Fruit fly (Drosophila melanogaster) whole organism, embryonic: ENCODE data around the gene Vps8.

Source experiments
- Antp ChIP-seq: fragments of 200-800 bp; sonication (Bioruptor generic); optimal IDR thresholded peaks from 3 replicates; lab custom pipeline; 2016; ENCODE audit warnings: missing biosample characterization, missing genetic modification characterization
- Asciz ChIP-seq: fragments of 200-800 bp; sonication (Bioruptor generic); optimal IDR thresholded peaks from 2 replicates; lab custom pipeline; 2017; ENCODE audit warnings: missing biosample characterization, mild to moderate bottlenecking, missing genetic modification characterization, missing genetic modification reagents
- BEAF-32 ChIP-seq: fragments of 200-800 bp; sonication (Bioruptor generic); optimal IDR thresholded peaks from 3 replicates; lab custom pipeline; 2017; ENCODE audit warnings: missing biosample characterization, missing genetic modification characterization, mild to moderate bottlenecking, moderate library complexity, missing genetic modification reagents
- Blimp-1 ChIP-seq: fragments of 200-800 bp; sonication (Bioruptor generic); optimal IDR thresholded peaks from 3 replicates; lab custom pipeline; 2018; ENCODE audit warnings: missing biosample characterization, missing genetic modification characterization, mild to moderate bottlenecking, moderate library complexity, missing genetic modification reagents
- CG1024 ChIP-seq: fragments of 200-800 bp; sonication (Bioruptor generic); IDR thresholded peaks from 2 replicates; pipeline ENCODE4 v1.3.6; 2022; ENCODE audit warnings: missing biosample characterization, missing genetic modification characterization
- CG10543 ChIP-seq: fragments of 200-800 bp; sonication (Bioruptor generic); optimal IDR thresholded peaks from 3 replicates; lab custom pipeline; 2017; ENCODE audit warnings: missing biosample characterization, mild to moderate bottlenecking, missing genetic modification characterization, moderate library complexity
- CG10565 ChIP-seq: fragments of 200-800 bp; sonication (Bioruptor generic); optimal IDR thresholded peaks from 3 replicates; lab custom pipeline; 2016; ENCODE audit warnings: missing biosample characterization, mild to moderate bottlenecking, missing genetic modification characterization
- CG12071 ChIP-seq: fragments of 200-800 bp; sonication (Bioruptor generic); optimal IDR thresholded peaks from 3 replicates; lab custom pipeline; 2018; ENCODE audit warnings: missing biosample characterization, mild to moderate bottlenecking, missing genetic modification characterization
- CG1233 ChIP-seq: fragments of 200-800 bp; sonication (Bioruptor generic); optimal IDR thresholded peaks from 4 replicates; lab custom pipeline; 2018; ENCODE audit warnings: missing biosample characterization, mild to moderate bottlenecking, missing genetic modification characterization
- CG13775 ChIP-seq: fragments of 200-800 bp; sonication (Bioruptor generic); optimal IDR thresholded peaks from 3 replicates; lab custom pipeline; 2017; ENCODE audit warnings: missing biosample characterization, mild to moderate bottlenecking, missing genetic modification characterization
- CG14441 ChIP-seq: fragments of 200-800 bp; sonication (Bioruptor generic); IDR thresholded peaks from 2 replicates; pipeline ENCODE4 v1.3.6; 2022; ENCODE audit warnings: missing biosample characterization, missing genetic modification characterization
- CG14667 ChIP-seq: fragments of 200-800 bp; sonication (Bioruptor generic); IDR thresholded peaks from 2 replicates; pipeline ENCODE4 v1.3.6; 2022; ENCODE audit warnings: missing biosample characterization, missing genetic modification characterization
- CG17385 ChIP-seq: fragments of 200-800 bp; sonication (Bioruptor generic); optimal IDR thresholded peaks from 3 replicates; lab custom pipeline; 2018; ENCODE audit warnings: missing biosample characterization, mild to moderate bottlenecking, missing genetic modification characterization
- CG17612 ChIP-seq: fragments of 200-800 bp; sonication (Bioruptor generic); IDR thresholded peaks from 2 replicates; pipeline ENCODE4 v1.3.6; 2022; ENCODE audit warnings: missing biosample characterization, missing genetic modification characterization
- CG5180 ChIP-seq: fragments of 200-800 bp; sonication (Bioruptor generic); optimal IDR thresholded peaks from 3 replicates; lab custom pipeline; 2017; ENCODE audit warnings: missing biosample characterization, missing genetic modification characterization, mild to moderate bottlenecking, moderate library complexity, missing genetic modification reagents
- CG5953 ChIP-seq: fragments of 200-800 bp; sonication (Bioruptor generic); IDR thresholded peaks from 2 replicates; pipeline ENCODE4 v1.3.6; 2022; ENCODE audit warnings: missing biosample characterization, missing genetic modification characterization
- CG6175 ChIP-seq: fragments of 200-800 bp; sonication (Bioruptor generic); IDR thresholded peaks from 3 replicates; pipeline ENCODE4 v1.3.6; 2022; ENCODE audit warnings: missing biosample characterization, missing genetic modification characterization
- CG7271 ChIP-seq: fragments of 200-800 bp; sonication (Bioruptor generic); optimal IDR thresholded peaks from 2 replicates; lab custom pipeline; 2018; ENCODE audit warnings: missing biosample characterization, mild to moderate bottlenecking, missing genetic modification characterization, moderate library complexity
- CG7928 ChIP-seq: fragments of 200-800 bp; sonication (Bioruptor generic); optimal IDR thresholded peaks from 2 replicates; lab custom pipeline; 2017; ENCODE audit warnings: missing biosample characterization, mild to moderate bottlenecking, missing genetic modification characterization
- CG8359 ChIP-seq: fragments of 200-800 bp; sonication (Bioruptor generic); optimal IDR thresholded peaks from 2 replicates; lab custom pipeline; 2017; ENCODE audit warnings: missing biosample characterization, mild to moderate bottlenecking, missing genetic modification characterization, borderline replicate concordance
- CG8944 ChIP-seq: fragments of 200-800 bp; sonication (Bioruptor generic); optimal IDR thresholded peaks from 3 replicates; lab custom pipeline; 2016; ENCODE audit warnings: missing biosample characterization, missing genetic modification characterization
- CTCF ChIP-seq: fragments of 200-800 bp; sonication (Bioruptor generic); optimal IDR thresholded peaks from 2 replicates; lab custom pipeline; 2017; ENCODE audit warnings: missing biosample characterization, mild to moderate bottlenecking, missing genetic modification characterization, moderate library complexity
- Dip2 ChIP-seq: fragments of 200-800 bp; sonication (Bioruptor generic); IDR thresholded peaks from 2 replicates; pipeline ENCODE4 v1.3.6; 2022; ENCODE audit warnings: missing biosample characterization, missing genetic modification characterization
- ERR ChIP-seq: fragments of 200-800 bp; sonication (Bioruptor generic); optimal IDR thresholded peaks from 2 replicates; lab custom pipeline; 2016; ENCODE audit warnings: missing biosample characterization, missing genetic modification characterization
- Ets97D ChIP-seq: fragments of 200-800 bp; sonication (Bioruptor generic); optimal IDR thresholded peaks from 3 replicates; lab custom pipeline; 2016; ENCODE audit warnings: missing biosample characterization, missing genetic modification characterization
- Hey ChIP-seq: fragments of 200-800 bp; sonication (Bioruptor generic); optimal IDR thresholded peaks from 3 replicates; lab custom pipeline; 2018; ENCODE audit warnings: missing biosample characterization, mild to moderate bottlenecking, missing genetic modification characterization
- Hr51 ChIP-seq, 2 experiments: fragments of 200-800 bp; sonication (Bioruptor generic); optimal IDR thresholded peaks; 2 replicates in 1 of 2; 3 replicates in 1 of 2; lab custom pipeline; 2016 to 2018; ENCODE audit warnings: missing biosample characterization in 2 of 2, missing genetic modification characterization in 2 of 2, mild to moderate bottlenecking in 1 of 2, moderate library complexity in 1 of 2
- Lim3 ChIP-seq: fragments of 200-800 bp; sonication (Bioruptor generic); IDR thresholded peaks from 2 replicates; pipeline ENCODE4 v1.3.6; 2022; ENCODE audit warnings: missing biosample characterization, missing genetic modification characterization
- Nf-YC ChIP-seq: fragments of 200-800 bp; optimal IDR thresholded peaks from 3 replicates; lab custom pipeline; 2019; ENCODE audit warnings: missing biosample characterization, mild to moderate bottlenecking, missing genetic modification characterization, moderate library complexity
- PHDP ChIP-seq: fragments of 200-800 bp; sonication (Bioruptor generic); optimal IDR thresholded peaks from 3 replicates; lab custom pipeline; 2018; ENCODE audit warnings: missing biosample characterization, mild to moderate bottlenecking, missing genetic modification characterization, moderate library complexity
- Side ChIP-seq: fragments of 200-800 bp; sonication (Bioruptor generic); optimal IDR thresholded peaks from 2 replicates; lab custom pipeline; 2016; ENCODE audit warnings: missing biosample characterization, missing genetic modification characterization
- Sin3A ChIP-seq: fragments of >200 bp; optimal IDR thresholded peaks from 2 replicates; lab custom pipeline; 2018
- Spps ChIP-seq: fragments of 200-800 bp; sonication (Bioruptor generic); optimal IDR thresholded peaks from 2 replicates; lab custom pipeline; 2018; ENCODE audit warnings: missing biosample characterization, mild to moderate bottlenecking, missing genetic modification characterization
- ac ChIP-seq: fragments of 200-800 bp; sonication (Bioruptor generic); optimal IDR thresholded peaks from 3 replicates; lab custom pipeline; 2017; ENCODE audit warnings: missing biosample characterization, mild to moderate bottlenecking, missing genetic modification characterization
- al ChIP-seq: fragments of 200-800 bp; sonication (Bioruptor generic); IDR thresholded peaks from 2 replicates; pipeline ENCODE4 v1.3.6; 2022; ENCODE audit warnings: missing biosample characterization, missing genetic modification characterization
- ato ChIP-seq: fragments of 200-800 bp; sonication (Bioruptor generic); IDR thresholded peaks from 2 replicates; pipeline ENCODE4 v1.3.6; 2022; ENCODE audit warnings: missing biosample characterization, missing genetic modification characterization; ENCODE audit not compliant: partially characterized antibody
- cg ChIP-seq: fragments of 200-800 bp; sonication (Bioruptor generic); optimal IDR thresholded peaks from 3 replicates; lab custom pipeline; 2019; ENCODE audit warnings: missing biosample characterization, mild to moderate bottlenecking, missing genetic modification characterization, moderate library complexity
- chinmo ChIP-seq: fragments of 200-800 bp; sonication (Bioruptor generic); IDR thresholded peaks from 4 replicates; pipeline ENCODE4 v1.3.6; 2022; ENCODE audit warnings: missing biosample characterization, missing genetic modification characterization; ENCODE audit not compliant: partially characterized antibody
- crc ChIP-seq: fragments of 200-800 bp; sonication (Bioruptor generic); optimal IDR thresholded peaks from 2 replicates; lab custom pipeline; 2016; ENCODE audit warnings: missing biosample characterization, missing genetic modification characterization
- gfzf ChIP-seq: fragments of 200-800 bp; sonication (Bioruptor generic); optimal IDR thresholded peaks from 2 replicates; lab custom pipeline; 2016; ENCODE audit warnings: missing biosample characterization, mild to moderate bottlenecking, missing genetic modification characterization, moderate library complexity
- gro ChIP-seq: fragments of 200-800 bp; sonication (Bioruptor generic); optimal IDR thresholded peaks from 2 replicates; lab custom pipeline; 2016; ENCODE audit warnings: missing biosample characterization, missing genetic modification characterization
- kah ChIP-seq: fragments of 200-800 bp; sonication (Bioruptor generic); optimal IDR thresholded peaks from 2 replicates; lab custom pipeline; 2018; ENCODE audit warnings: missing biosample characterization, mild to moderate bottlenecking, missing genetic modification characterization
- kni ChIP-seq: fragments of 200-800 bp; sonication (Bioruptor generic); optimal IDR thresholded peaks from 3 replicates; lab custom pipeline; 2017; ENCODE audit warnings: mild to moderate bottlenecking, missing biosample characterization, missing genetic modification reagents, missing genetic modification characterization
- nerfin-1 ChIP-seq: fragments of 200-800 bp; sonication (Bioruptor generic); optimal IDR thresholded peaks from 3 replicates; lab custom pipeline; 2019; ENCODE audit warnings: missing biosample characterization, mild to moderate bottlenecking, missing genetic modification characterization, moderate library complexity
- onecut ChIP-seq: fragments of 200-800 bp; sonication (Bioruptor generic); IDR thresholded peaks from 2 replicates; pipeline ENCODE4 v1.3.6; 2022; ENCODE audit warnings: missing biosample characterization, missing genetic modification characterization
- repo ChIP-seq: fragments of 200-800 bp; sonication (Bioruptor generic); optimal IDR thresholded peaks from 2 replicates; lab custom pipeline; 2016; ENCODE audit warnings: missing biosample characterization, missing genetic modification characterization
- seq ChIP-seq: fragments of 200-800 bp; sonication (Bioruptor generic); IDR thresholded peaks from 2 replicates; pipeline ENCODE4 v1.3.6; 2022; ENCODE audit warnings: missing biosample characterization, missing genetic modification characterization
- sim ChIP-seq: fragments of 200-800 bp; sonication (Bioruptor generic); IDR thresholded peaks from 2 replicates; pipeline ENCODE4 v1.3.6; 2022; ENCODE audit warnings: missing biosample characterization, missing genetic modification characterization
- sisA ChIP-seq: fragments of 200-800 bp; sonication (Bioruptor generic); IDR thresholded peaks from 2 replicates; pipeline ENCODE4 v1.3.6; 2022; ENCODE audit warnings: missing biosample characterization, missing genetic modification characterization
- zen2 ChIP-seq: fragments of 200-800 bp; sonication (Bioruptor generic); IDR thresholded peaks from 3 replicates; pipeline ENCODE4 v1.3.6; 2022; ENCODE audit warnings: missing biosample characterization, missing genetic modification characterization; ENCODE audit not compliant: partially characterized antibody

Gene Vps8

DNA sequence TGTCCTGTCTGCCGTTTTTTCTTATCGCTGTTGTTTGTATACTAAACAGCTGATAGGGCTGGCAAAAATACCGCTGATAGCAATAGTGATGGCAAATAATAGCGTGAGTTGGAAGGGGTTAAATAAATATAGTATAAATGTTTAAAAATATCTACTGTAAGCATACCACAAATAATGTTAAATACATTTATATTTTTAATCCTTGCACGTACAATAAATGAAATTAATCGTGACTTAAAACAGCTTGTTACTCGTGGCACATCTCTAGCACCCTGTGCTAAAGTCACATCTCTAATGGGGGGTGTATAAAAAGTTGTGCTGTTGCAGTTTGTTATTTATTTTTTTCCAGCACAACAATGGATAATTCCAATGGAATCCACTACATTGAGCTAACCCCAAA, 6.7 kb downstream of the Vps8 start, which contains the start of the genes CG10147 and Bulli (continued):
- TF ChIP-seq CG10543 (GFP tag; lab: Kevin White, UChicago) (peak; percentile 94), Sin3A (lab: Kevin White, UChicago) (peak; percentile 52), CG7928 (GFP tag; lab: Kevin White, UChicago) (peak; percentile 98), CG6175 (GFP tag; lab: Robert Waterston, UW) (peak; percentile 97), CG17612 (GFP tag; lab: Robert Waterston, UW) (peak; percentile 94), CG1024 (peak; percentile 93), Ets97D (GFP tag; lab: Kevin White, UChicago) (peak; percentile 91), crc (GFP tag; lab: Kevin White, UChicago) (peak; percentile 80), Nf-YC (peak; percentile 88), Dip2 (peak; percentile 73), onecut (GFP tag; lab: Robert Waterston, UW) (peak; percentile 85), CG5953 (GFP tag; lab: Robert Waterston, UW) (peak; percentile 96), BEAF-32 (GFP tag; lab: Kevin White, UChicago) (peak; percentile 97), Lim3 (GFP tag; lab: Robert Waterston, UW) (peak; percentile 92), Side (GFP tag; lab: Kevin White, UChicago) (peak; percentile 78), al (GFP tag; lab: Robert Waterston, UW) (peak; percentile 98), CG14667 (GFP tag; lab: Robert Waterston, UW) (peak; percentile 98), CG5180 (GFP tag; lab: Kevin White, UChicago) (peak; percentile 78), CG8359 (GFP tag; lab: Kevin White, UChicago) (peak; percentile 84), gro (GFP tag; lab: Kevin White, UChicago) (peak; percentile 84), sim (peak; percentile 91), CG10565 (GFP tag; lab: Kevin White, UChicago) (peak; percentile 90), Hey (tag; lab: Kevin White, UChicago) (peak; percentile 80), cg (GFP tag; lab: Kevin White, UChicago) (no peak), CG12071 (GFP tag; lab: Kevin White, UChicago) (peak; percentile 87), kni (peak; percentile 69), Spps (tag; lab: Kevin White, UChicago) (peak; percentile 94), Asciz (GFP tag; lab: Kevin White, UChicago) (peak; percentile 94), Hr51 (GFP tag; optimal IDR thresholded peaks at IDR 0.05; lab: Kevin White, UChicago) (peak; percentile 96), Blimp-1 (GFP tag; lab: Kevin White, UChicago) (peak; percentile 96), CG13775 (peak; percentile 99), zen2 (peak; percentile 82; the same call in 2 of the 3 replicates), CG17385 (GFP tag; lab: Kevin White, UChicago) (peak; percentile 89), kah (GFP tag; lab: Kevin White, UChicago) (peak; percentile 77), sisA (GFP tag; lab: Robert Waterston, UW) (peak; percentile 99), CG7271 (tag; lab: Kevin White, UChicago) (peak; percentile 95), Antp (peak; percentile 80), chinmo (GFP tag; lab: Robert Waterston, UW) (peak; percentile 89; the same call in 2 of the 4 replicates), CTCF (peak; percentile 57), repo (GFP tag; lab: Kevin White, UChicago) (peak; percentile 91), seq (GFP tag; lab: Robert Waterston, UW) (peak; percentile 95), gfzf (GFP tag; lab: Kevin White, UChicago) (peak; percentile 21), ac (GFP tag; lab: Kevin White, UChicago) (peak; percentile 88), nerfin-1 (tag; lab: Kevin White, UChicago) (peak; percentile 96), CG1233 (GFP tag; lab: Kevin White, UChicago) (peak; percentile 95), ato (GFP tag; lab: Robert Waterston, UW) (peak; percentile 77), ERR (GFP tag; lab: Kevin White, UChicago) (peak; percentile 85), PHDP (peak; percentile 97), CG14441 (GFP tag; lab: Robert Waterston, UW) (peak; percentile 98), CG8944 (GFP tag; lab: Kevin White, UChicago) (peak; percentile 91)
